Worm (Caenorhabditis elegans) whole organism, young adult: ENCODE results near the gene nep-15.

ENCODE experiments used
- B0261.1 ChIP-seq: sonication (generic microtip); optimal IDR thresholded peaks from 2 replicates; lab custom pipeline; 2016; ENCODE audit warnings: mild to moderate bottlenecking, missing genetic modification characterization, moderate library complexity, missing compliant biosample characterization
- B0336.3 ChIP-seq: fragments of 200-800 bp; sonication (Bioruptor generic); IDR thresholded peaks from 2 replicates; pipeline ENCODE4 v1.3.6; 2022; ENCODE audit warnings: missing genetic modification characterization, missing compliant biosample characterization
- C06A6.2 ChIP-seq: fragments of 200-800 bp; sonication (Bioruptor generic); conservative IDR thresholded peaks from 2 replicates; pipeline ENCODE4 v1.3.6; 2022; ENCODE audit warnings: missing genetic modification characterization, missing compliant biosample characterization
- C17E4.6 ChIP-seq: fragments of 200-800 bp; sonication (Bioruptor generic); IDR thresholded peaks from 2 replicates; pipeline ENCODE4 v1.3.6; 2022; ENCODE audit warnings: missing genetic modification reagents, missing genetic modification characterization, missing compliant biosample characterization
- F10E7.11 ChIP-seq: sonication (generic microtip); optimal IDR thresholded peaks from 2 replicates; lab custom pipeline; 2017; ENCODE audit warnings: mild to moderate bottlenecking, missing genetic modification characterization, moderate library complexity, missing compliant biosample characterization
- F33H1.4 ChIP-seq: fragments of 200-800 bp; sonication (Bioruptor generic); IDR thresholded peaks from 2 replicates; pipeline ENCODE4 v1.3.6; 2022; ENCODE audit warnings: missing genetic modification reagents, missing genetic modification characterization, missing compliant biosample characterization
- F39B2.1 ChIP-seq: fragments of 200-800 bp; sonication (Bioruptor generic); IDR thresholded peaks from 2 replicates; pipeline ENCODE4 v1.3.6; 2022; ENCODE audit warnings: missing genetic modification reagents, missing genetic modification characterization, missing compliant biosample characterization
- F57A8.1 ChIP-seq: fragments of 200-800 bp; sonication (Bioruptor generic); optimal IDR thresholded peaks from 2 replicates; lab custom pipeline; 2018; ENCODE audit warnings: mild to moderate bottlenecking, missing genetic modification characterization, moderate library complexity, missing compliant biosample characterization
- K12H6.12 ChIP-seq: fragments of 200-800 bp; sonication (Bioruptor generic); optimal IDR thresholded peaks from 2 replicates; lab custom pipeline; 2018; ENCODE audit warnings: mild to moderate bottlenecking, missing genetic modification characterization, missing compliant biosample characterization
- T26A5.8 ChIP-seq: sonication (generic microtip); optimal IDR thresholded peaks from 2 replicates; lab custom pipeline; 2016; ENCODE audit warnings: missing genetic modification characterization, missing compliant biosample characterization
- Y53G8AR.9 ChIP-seq: fragments of 200-800 bp; sonication (Bioruptor generic); conservative IDR thresholded peaks from 2 replicates; pipeline ENCODE4 v1.3.6; 2022; ENCODE audit warnings: missing genetic modification reagents, missing genetic modification characterization, missing compliant biosample characterization
- Y56A3A.18 ChIP-seq: fragments of 200-800 bp; sonication (Bioruptor generic); IDR thresholded peaks from 2 replicates; pipeline ENCODE4 v1.3.6; 2022; ENCODE audit warnings: missing genetic modification reagents, missing genetic modification characterization, missing compliant biosample characterization
- Y79H2A.3 ChIP-seq: fragments of 200-800 bp; sonication (Bioruptor generic); conservative IDR thresholded peaks from 2 replicates; pipeline ENCODE4 v1.3.6; 2022; ENCODE audit warnings: missing genetic modification reagents, missing genetic modification characterization, missing compliant biosample characterization
- Y95B8A.8 ChIP-seq: fragments of 200-800 bp; sonication (Bioruptor generic); IDR thresholded peaks from 2 replicates; pipeline ENCODE4 v1.3.6; 2022; ENCODE audit warnings: missing genetic modification reagents, missing genetic modification characterization, missing compliant biosample characterization
- athp-1 ChIP-seq: sonication (generic microtip); optimal IDR thresholded peaks from 2 replicates; lab custom pipeline; 2017; ENCODE audit warnings: mild to moderate bottlenecking, missing genetic modification characterization, missing compliant biosample characterization
- ceh-40 ChIP-seq: fragments of 200-800 bp; sonication (Bioruptor generic); IDR thresholded peaks from 2 replicates; pipeline ENCODE4 v1.3.6; 2022; ENCODE audit warnings: missing genetic modification characterization, missing compliant biosample characterization
- chd-7 ChIP-seq: sonication (generic microtip); optimal IDR thresholded peaks from 2 replicates; lab custom pipeline; 2016; ENCODE audit warnings: mild to moderate bottlenecking, missing genetic modification characterization, moderate library complexity, missing compliant biosample characterization
- die-1 ChIP-seq: sonication (generic microtip); optimal IDR thresholded peaks from 2 replicates; lab custom pipeline; 2016; ENCODE audit warnings: missing genotype, mild to moderate bottlenecking, missing genetic modification characterization, missing compliant biosample characterization
- dpl-1 ChIP-seq: fragments of 150-350 bp; optimal IDR thresholded peaks from 2 replicates; lab custom pipeline; 2014; ENCODE audit warnings: missing biosample characterization, missing genetic modification reagents, missing genetic modification characterization
- egl-18 ChIP-seq: fragments of 200-800 bp; sonication (Bioruptor generic); IDR thresholded peaks from 2 replicates; pipeline ENCODE4 v1.3.6; 2022; ENCODE audit warnings: missing genetic modification reagents, missing genetic modification characterization, missing compliant biosample characterization
- ets-4 ChIP-seq: fragments of 200-800 bp; sonication (Bioruptor generic); optimal IDR thresholded peaks from 2 replicates; lab custom pipeline; 2018; ENCODE audit warnings: mild to moderate bottlenecking, missing genetic modification characterization, missing compliant biosample characterization
- hlh-12 ChIP-seq: sonication (generic microtip); optimal IDR thresholded peaks from 2 replicates; lab custom pipeline; 2016; ENCODE audit warnings: missing genetic modification characterization, missing compliant biosample characterization
- hmg-1.2 ChIP-seq: fragments of 200-800 bp; sonication (Bioruptor generic); IDR thresholded peaks from 2 replicates; pipeline ENCODE4 v1.3.6; 2022; ENCODE audit warnings: missing genetic modification reagents, missing genetic modification characterization, missing compliant biosample characterization
- hmg-20 ChIP-seq: fragments of 200-800 bp; sonication (Bioruptor generic); IDR thresholded peaks from 2 replicates; pipeline ENCODE4 v1.3.6; 2022; ENCODE audit warnings: missing genetic modification reagents, missing genetic modification characterization, missing compliant biosample characterization
- hrde-1 ChIP-seq: sonication (generic microtip); optimal IDR thresholded peaks from 2 replicates; lab custom pipeline; 2016; ENCODE audit warnings: missing genetic modification characterization, mild to moderate bottlenecking, missing compliant biosample characterization, moderate library complexity, missing genotype, missing genetic modification reagents, borderline replicate concordance
- lag-1 ChIP-seq: fragments of 200-800 bp; sonication (Bioruptor generic); IDR thresholded peaks from 2 replicates; pipeline ENCODE4 v1.3.6; 2022; ENCODE audit warnings: missing genetic modification reagents, missing genetic modification characterization, missing compliant biosample characterization
- lin-54 ChIP-seq: fragments of 200-800 bp; sonication (Bioruptor generic); optimal IDR thresholded peaks from 2 replicates; lab custom pipeline; 2018; ENCODE audit warnings: mild to moderate bottlenecking, missing genetic modification characterization, missing compliant biosample characterization
- madf-3 ChIP-seq: fragments of 200-800 bp; sonication (Bioruptor generic); IDR thresholded peaks from 2 replicates; pipeline ENCODE4 v1.3.6; 2022; ENCODE audit warnings: missing genetic modification reagents, missing genetic modification characterization, missing compliant biosample characterization
- madf-6 ChIP-seq: fragments of 200-800 bp; sonication (Bioruptor generic); IDR thresholded peaks from 2 replicates; pipeline ENCODE4 v1.3.6; 2022; ENCODE audit warnings: missing genetic modification reagents, missing genetic modification characterization, missing compliant biosample characterization
- mcd-1 ChIP-seq: fragments of 200-800 bp; sonication (Bioruptor generic); IDR thresholded peaks from 2 replicates; pipeline ENCODE4 v1.3.6; 2022; ENCODE audit warnings: missing genetic modification reagents, missing genetic modification characterization, missing compliant biosample characterization
- mel-28 ChIP-seq: sonication (generic microtip); optimal IDR thresholded peaks from 2 replicates; lab custom pipeline; 2016; ENCODE audit warnings: borderline replicate concordance, mild to moderate bottlenecking, missing genetic modification characterization, missing compliant biosample characterization
- nfya-1 ChIP-seq: sonication (generic microtip); optimal IDR thresholded peaks from 2 replicates; lab custom pipeline; 2017; ENCODE audit warnings: antibody characterized with exemption, missing compliant biosample characterization, missing genetic modification characterization, borderline replicate concordance; ENCODE audit not compliant: insufficient read depth
- nfya-2 ChIP-seq: fragments of 200-800 bp; sonication (Bioruptor generic); IDR thresholded peaks from 2 replicates; pipeline ENCODE4 v1.3.6; 2022; ENCODE audit warnings: missing genetic modification reagents, missing genetic modification characterization, missing compliant biosample characterization
- nhr-120 ChIP-seq: fragments of 200-800 bp; sonication (Bioruptor generic); IDR thresholded peaks from 2 replicates; pipeline ENCODE4 v1.3.6; 2022; ENCODE audit warnings: missing genetic modification characterization, missing compliant biosample characterization
- nhr-27 ChIP-seq: fragments of 200-800 bp; sonication (Bioruptor generic); optimal IDR thresholded peaks from 2 replicates; lab custom pipeline; 2018; ENCODE audit warnings: mild to moderate bottlenecking, missing genetic modification characterization, moderate library complexity, missing compliant biosample characterization
- nhr-90 ChIP-seq: sonication (generic microtip); optimal IDR thresholded peaks from 2 replicates; lab custom pipeline; 2016; ENCODE audit warnings: missing genotype, mild to moderate bottlenecking, missing genetic modification characterization, missing compliant biosample characterization
- pbrm-1 ChIP-seq: fragments of 200-800 bp; sonication (Bioruptor generic); IDR thresholded peaks from 2 replicates; pipeline ENCODE4 v1.3.6; 2022; ENCODE audit warnings: missing genetic modification reagents, missing genetic modification characterization, missing compliant biosample characterization
- sea-2 ChIP-seq: fragments of 200-800 bp; sonication (Bioruptor generic); IDR thresholded peaks from 2 replicates; pipeline ENCODE4 v1.3.6; 2022; ENCODE audit warnings: missing genetic modification characterization, missing compliant biosample characterization
- snpc-1.3 ChIP-seq: sonication (generic microtip); optimal IDR thresholded peaks from 2 replicates; lab custom pipeline; 2017; ENCODE audit warnings: missing genetic modification characterization, mild to moderate bottlenecking, missing compliant biosample characterization, antibody characterized with exemption, moderate library complexity, missing genotype, missing genetic modification reagents; ENCODE audit not compliant: insufficient read depth
- snpc-4 ChIP-seq, 5 experiments: fragments of 150-350 bp in 1 of 5; sonication (generic microtip) in 4 of 5; optimal IDR thresholded peaks; 2 replicates each; lab custom pipeline; 2014 to 2018; ENCODE audit warnings: missing genetic modification characterization in 5 of 5, missing biosample characterization in 3 of 5, antibody characterized with exemption in 2 of 5, mild to moderate bottlenecking in 2 of 5, missing compliant biosample characterization in 2 of 5, missing genotype in 2 of 5, moderate library complexity in 2 of 5, missing genetic modification reagents in 1 of 5
- somi-1 ChIP-seq: fragments of 200-800 bp; sonication (Bioruptor generic); optimal IDR thresholded peaks from 2 replicates; lab custom pipeline; 2018; ENCODE audit warnings: mild to moderate bottlenecking, missing genetic modification characterization, missing compliant biosample characterization
- sptf-2 ChIP-seq: fragments of 200-800 bp; sonication (Bioruptor generic); optimal IDR thresholded peaks from 2 replicates; lab custom pipeline; 2018; ENCODE audit warnings: mild to moderate bottlenecking, missing genetic modification characterization, missing compliant biosample characterization
- tbp1 ChIP-seq: fragments of 200-800 bp; sonication (Bioruptor generic); optimal IDR thresholded peaks from 2 replicates; lab custom pipeline; 2018; ENCODE audit warnings: mild to moderate bottlenecking, missing genetic modification characterization, missing compliant biosample characterization
- tlf-1 ChIP-seq: fragments of 200-800 bp; sonication (Bioruptor generic); optimal IDR thresholded peaks from 2 replicates; lab custom pipeline; 2018; ENCODE audit warnings: mild to moderate bottlenecking, missing genetic modification characterization, missing compliant biosample characterization
- unc-130 ChIP-seq: sonication (generic microtip); optimal IDR thresholded peaks from 2 replicates; lab custom pipeline; 2016; ENCODE audit warnings: missing genetic modification reagents, missing genetic modification characterization, missing compliant biosample characterization
- unc-62 ChIP-seq: fragments of 150-350 bp; optimal IDR thresholded peaks from 2 replicates; lab custom pipeline; 2014; ENCODE audit warnings: missing biosample characterization, missing genetic modification reagents, missing genetic modification characterization
- zfh-2 ChIP-seq: fragments of 200-800 bp; sonication (Bioruptor generic); conservative IDR thresholded peaks from 2 replicates; pipeline ENCODE4 v1.3.6; 2022; ENCODE audit warnings: missing genetic modification reagents, missing genetic modification characterization, missing compliant biosample characterization
- ztf-22 ChIP-seq: fragments of 200-800 bp; sonication (Bioruptor generic); optimal IDR thresholded peaks from 2 replicates; lab custom pipeline; 2018; ENCODE audit warnings: mild to moderate bottlenecking, missing genetic modification characterization, moderate library complexity, missing compliant biosample characterization
- ztf-3 ChIP-seq: fragments of 200-800 bp; sonication (Bioruptor generic); optimal IDR thresholded peaks from 2 replicates; lab custom pipeline; 2018; ENCODE audit warnings: mild to moderate bottlenecking, missing genetic modification characterization, missing compliant biosample characterization

nep-15 gene

ce11 chrX:8417727-8418126 lies 45.7 kb downstream of the nep-15 start (continued):
- TF ChIP-seq madf-3 (no peak), athp-1 (tag; lab: Kevin White, UChicago) (no peak), Y79H2A.3 (GFP tag; lab: Robert Waterston, UW) (no peak), chd-7 (tag; lab: Kevin White, UChicago) (no peak), ceh-40 (GFP tag; lab: Robert Waterston, UW) (no peak), unc-62 (GFP tag; lab: Kevin White, UChicago) (no peak), hmg-20 (GFP tag; lab: Robert Waterston, UW) (no peak), egl-18 (GFP tag; lab: Robert Waterston, UW) (no peak), snpc-4 (GFP tag; optimal IDR thresholded peaks at IDR 0.05; lab: Kevin White, UChicago) (no peak), snpc-4 (tag; optimal IDR thresholded peaks at IDR 0.05; lab: Kevin White, UChicago) (peak in 1 of 4 experiments; percentile 38), T26A5.8 (no peak), somi-1 (no peak), Y95B8A.8 (no peak), K12H6.12 (tag; lab: Kevin White, UChicago) (no peak), hlh-12 (no peak), Y53G8AR.9 (GFP tag; lab: Robert Waterston, UW) (0 out of 2 replicates have a peak, but pooled peaks have one; percentile 38), Y56A3A.18 (GFP tag; lab: Robert Waterston, UW) (0 out of 2 replicates have a peak, but pooled peaks have one; percentile 35), sptf-2 (GFP tag; lab: Kevin White, UChicago) (no peak), ztf-22 (no peak), zfh-2 (GFP tag; lab: Robert Waterston, UW) (no peak), nhr-90 (tag; lab: Kevin White, UChicago) (peak; percentile 37), nfya-2 (GFP tag; lab: Robert Waterston, UW) (no peak), F39B2.1 (GFP tag; lab: Robert Waterston, UW) (no peak), hrde-1 (tag; lab: Kevin White, UChicago) (no peak), F33H1.4 (no peak), C17E4.6 (GFP tag; lab: Robert Waterston, UW) (no peak), tbp1 (GFP tag; lab: Kevin White, UChicago) (peak; percentile 86), C06A6.2 (GFP tag; lab: Robert Waterston, UW) (no peak), pbrm-1 (peak; percentile 67; the same call in 1 of the 2 replicates), die-1 (tag; lab: Kevin White, UChicago) (peak; percentile 35), nhr-27 (tag; lab: Kevin White, UChicago) (no peak), tlf-1 (GFP tag; lab: Kevin White, UChicago) (no peak), ztf-3 (no peak), F57A8.1 (no peak), dpl-1 (no peak), ets-4 (GFP tag; lab: Kevin White, UChicago) (no peak), hmg-1.2 (GFP tag; lab: Robert Waterston, UW) (peak; percentile 33; the same call in 1 of the 2 replicates), F10E7.11 (tag; lab: Kevin White, UChicago) (no peak), madf-6 (GFP tag; lab: Robert Waterston, UW) (no peak), lag-1 (GFP tag; lab: Robert Waterston, UW) (no peak), nfya-1 (tag; lab: Kevin White, UChicago) (no peak), sea-2 (no peak), mcd-1 (no peak), mel-28 (tag; lab: Kevin White, UChicago) (no peak), nhr-120 (no peak), lin-54 (no peak), snpc-1.3 (peak; percentile 17), unc-130 (GFP tag; lab: Kevin White, UChicago) (no peak), B0336.3 (GFP tag; lab: Robert Waterston, UW) (no peak), B0261.1 (peak; percentile 65)
